Worm (Caenorhabditis elegans): Measurements from ENCODE around the gene ivph-3.

DNA sequence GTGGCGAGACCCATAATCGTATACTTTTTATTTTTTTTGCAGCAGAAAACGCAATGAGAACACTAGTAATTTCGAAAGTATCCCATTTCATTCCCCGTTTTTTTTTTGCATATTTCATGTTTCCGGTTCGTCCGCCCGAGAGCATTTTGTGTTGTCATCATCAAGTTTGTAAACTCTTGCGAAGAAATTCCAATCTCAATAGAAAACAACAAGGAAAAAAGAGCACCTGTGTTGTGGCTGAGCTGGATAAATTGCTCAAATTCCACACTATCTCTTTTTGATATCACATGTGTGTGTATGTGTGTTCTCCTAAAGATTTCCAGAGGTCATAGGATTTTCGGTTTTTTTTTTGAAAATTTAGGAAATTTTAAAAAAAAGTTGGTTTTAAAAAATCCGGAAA, 21.5 kb upstream of the ivph-3 start:
- TF ChIP-seq unc-39 (tag; optimal IDR thresholded peaks at IDR 0.05) (no peak), nhr-12 (tag; optimal IDR thresholded peaks at IDR 0.05) (no peak), elt-1 (tag; optimal IDR thresholded peaks at IDR 0.05; ENCODE audit: borderline replicate concordance, insufficient read depth) (no peak), lsy-2 (tag; optimal IDR thresholded peaks at IDR 0.05) (no peak), pha-4 (tag; optimal IDR thresholded peaks at IDR 0.05) (no peak), mep-1 (tag; optimal IDR thresholded peaks at IDR 0.05) (no peak), sptf-1 (tag; optimal IDR thresholded peaks at IDR 0.05) (no peak), ceh-83 (GFP tag; optimal IDR thresholded peaks at IDR 0.05) (no peak), nhr-28 (tag; optimal IDR thresholded peaks at IDR 0.05) (no peak)
